Fruit fly (Drosophila melanogaster): ENCODE measurements around the gene CG7632.
A peak's percentile ranks its signal among the peaks of the same experiment; 100 is the strongest.

CG7632 gene

dm6 chr3L:21304400-21304799, at the start of gene CG7632, which contains the start of gene CG11309 (continued):
- TF ChIP-seq Elba2 (GFP tag; optimal IDR thresholded peaks at IDR 0.05), result peak; percentile 86
- TF ChIP-seq Opbp (GFP tag; IDR thresholded peaks at IDR 0.05; ENCODE audit: partially characterized antibody), result no peak; the same call in 2 of the 3 replicates
- peak; percentile 98 for TF ChIP-seq Vsx1 (GFP tag; optimal IDR thresholded peaks at IDR 0.05)
- peak; percentile 97 for TF ChIP-seq Hr3 (GFP tag; optimal IDR thresholded peaks at IDR 0.05)
- 0 out of 2 replicates have a peak, but pooled peaks have one; percentile 34 for TF ChIP-seq Dref (GFP tag; IDR thresholded peaks at IDR 0.05)
- peak; percentile 97 for TF ChIP-seq Atf-2 (GFP tag; optimal IDR thresholded peaks at IDR 0.05)
- TF ChIP-seq Hand (GFP tag; optimal IDR thresholded peaks at IDR 0.05), result peak; percentile 99
- TF ChIP-seq fd64A (GFP tag; optimal IDR thresholded peaks at IDR 0.05), result peak; percentile 99
- peak; percentile 97 for TF ChIP-seq Oaz (GFP tag; IDR thresholded peaks at IDR 0.05)
- peak; percentile 99 for TF ChIP-seq CG33213 (GFP tag; optimal IDR thresholded peaks at IDR 0.05)
- TF ChIP-seq CG8290 (GFP tag; optimal IDR thresholded peaks at IDR 0.05), result peak; percentile 99
- peak; percentile 98 to 100 for TF ChIP-seq CG8290 (tag; optimal IDR thresholded peaks at IDR 0.05)
- TF ChIP-seq CG10321 (GFP tag; IDR thresholded peaks at IDR 0.05), result peak; percentile 81
- peak; percentile 97 for TF ChIP-seq CG12155 (GFP tag; optimal IDR thresholded peaks at IDR 0.05)
- TF ChIP-seq ac (GFP tag; optimal IDR thresholded peaks at IDR 0.05), result peak; percentile 98
- no peak; the same call in 1 of the 2 replicates for TF ChIP-seq sna (GFP tag; IDR thresholded peaks at IDR 0.05; ENCODE audit: partially characterized antibody)
- TF ChIP-seq CG4854 (GFP tag; optimal IDR thresholded peaks at IDR 0.05), result peak; percentile 99
- peak; percentile 98 for TF ChIP-seq tup (GFP tag; optimal IDR thresholded peaks at IDR 0.05)
- peak; percentile 87 for TF ChIP-seq CG7928 (GFP tag; optimal IDR thresholded peaks at IDR 0.05)
- peak; percentile 99 for TF ChIP-seq Hsf (GFP tag; optimal IDR thresholded peaks at IDR 0.05)
- peak; percentile 95 for TF ChIP-seq p53 (GFP tag; optimal IDR thresholded peaks at IDR 0.05)
- no peak for TF ChIP-seq CG7963 (GFP tag; IDR thresholded peaks at IDR 0.05; ENCODE audit: partially characterized antibody)
- peak; percentile 91 for TF ChIP-seq CG11093 (GFP tag; IDR thresholded peaks at IDR 0.05)
- peak; percentile 98 for TF ChIP-seq CG8089 (GFP tag; optimal IDR thresholded peaks at IDR 0.05)
- peak; percentile 100 for TF ChIP-seq Ets65A (GFP tag)
- no peak for TF ChIP-seq pita (GFP tag; optimal IDR thresholded peaks at IDR 0.05)
- TF ChIP-seq lmd (GFP tag; IDR thresholded peaks at IDR 0.05), result peak; percentile 96
- TF ChIP-seq HmgZ (tag; optimal IDR thresholded peaks at IDR 0.05), result peak; percentile 100
- TF ChIP-seq jumu (GFP tag; optimal IDR thresholded peaks at IDR 0.05), result peak; percentile 97
- TF ChIP-seq jing (GFP tag; optimal IDR thresholded peaks at IDR 0.05), result peak; percentile 97

- TF ChIP-seq ttk (GFP tag; IDR thresholded peaks at IDR 0.05), result no peak
- TF ChIP-seq danr (GFP tag; IDR thresholded peaks at IDR 0.05), result no peak
- peak; percentile 14 for TF ChIP-seq corto (GFP tag; optimal IDR thresholded peaks at IDR 0.05)
- TF ChIP-seq CG11723 (GFP tag; optimal IDR thresholded peaks at IDR 0.05), result no peak
- TF ChIP-seq NfI (GFP tag; optimal IDR thresholded peaks at IDR 0.05), result no peak
- TF ChIP-seq CG6813 (GFP tag; optimal IDR thresholded peaks at IDR 0.05), result no peak
- TF ChIP-seq dmrt11E (tag; optimal IDR thresholded peaks at IDR 0.05), result no peak
- TF ChIP-seq bigmax (GFP tag; optimal IDR thresholded peaks at IDR 0.05), result peak; percentile 32
- no peak for TF ChIP-seq CG11695 (GFP tag; IDR thresholded peaks at IDR 0.05)
- TF ChIP-seq CG12769 (tag; optimal IDR thresholded peaks at IDR 0.05), result no peak
- no peak for TF ChIP-seq pzg (GFP tag; optimal IDR thresholded peaks at IDR 0.05)
- no peak for TF ChIP-seq prd (optimal IDR thresholded peaks at IDR 0.05)
- no peak for TF ChIP-seq prd (GFP tag; IDR thresholded peaks at IDR 0.05)
- TF ChIP-seq zen2 (GFP tag; IDR thresholded peaks at IDR 0.05; ENCODE audit: partially characterized antibody), result no peak
- TF ChIP-seq onecut (GFP tag; IDR thresholded peaks at IDR 0.05), result no peak
- TF ChIP-seq wek (GFP tag; optimal IDR thresholded peaks at IDR 0.05), result no peak
- no peak for TF ChIP-seq CG13287 (GFP tag; IDR thresholded peaks at IDR 0.05; ENCODE audit: partially characterized antibody)
- no peak for TF ChIP-seq CG7839 (tag; optimal IDR thresholded peaks at IDR 0.05)
- no peak for TF ChIP-seq cas (GFP tag; IDR thresholded peaks at IDR 0.05)
- no peak for TF ChIP-seq CG12391 (tag; optimal IDR thresholded peaks at IDR 0.05)
Measured at dm6 chr3L:21256062-21257023, 48.2 kb upstream of the CG7632 start.
